Fruit fly (Drosophila melanogaster) whole organism, embryonic: ENCODE data around the gene CG13048.

ENCODE experiments used
- CG1832 ChIP-seq: fragments of 200-800 bp; sonication (Bioruptor generic); optimal IDR thresholded peaks from 2 replicates; lab custom pipeline; 2017; ENCODE audit warnings: missing biosample characterization, mild to moderate bottlenecking, missing genetic modification characterization, inconsistent platforms
- CG33213 ChIP-seq: fragments of 200-800 bp; sonication (Bioruptor generic); optimal IDR thresholded peaks from 3 replicates; lab custom pipeline; 2016; ENCODE audit warnings: missing biosample characterization, missing genetic modification characterization
- CG4360 ChIP-seq: fragments of 200-800 bp; sonication (Bioruptor generic); IDR thresholded peaks from 2 replicates; pipeline ENCODE4 v1.3.6; 2022; ENCODE audit warnings: missing biosample characterization, missing genetic modification characterization
- CG8924 ChIP-seq: fragments of 200-800 bp; optimal IDR thresholded peaks from 3 replicates; lab custom pipeline; 2019; ENCODE audit warnings: missing biosample characterization, mild to moderate bottlenecking, missing genetic modification characterization, moderate library complexity
- Ptx1 ChIP-seq: fragments of 200-800 bp; sonication (Bioruptor generic); IDR thresholded peaks from 2 replicates; pipeline ENCODE4 v1.3.6; 2022; ENCODE audit warnings: missing biosample characterization, missing genetic modification characterization
- eve ChIP-seq, 2 experiments: fragments of >200 bp; optimal IDR thresholded peaks; 2 replicates each; lab custom pipeline; 2017; ENCODE audit warnings: missing biosample characterization in 2 of 2, missing genetic modification characterization in 2 of 2
- psq ChIP-seq: fragments of 200-800 bp; sonication (Bioruptor generic); optimal IDR thresholded peaks from 2 replicates; lab custom pipeline; 2017; ENCODE audit warnings: missing biosample characterization, missing genetic modification characterization
- row ChIP-seq: fragments of 200-800 bp; sonication (Bioruptor generic); IDR thresholded peaks from 3 replicates; pipeline ENCODE4 v1.3.6; 2022; ENCODE audit warnings: missing biosample characterization, missing genetic modification characterization

DNA sequence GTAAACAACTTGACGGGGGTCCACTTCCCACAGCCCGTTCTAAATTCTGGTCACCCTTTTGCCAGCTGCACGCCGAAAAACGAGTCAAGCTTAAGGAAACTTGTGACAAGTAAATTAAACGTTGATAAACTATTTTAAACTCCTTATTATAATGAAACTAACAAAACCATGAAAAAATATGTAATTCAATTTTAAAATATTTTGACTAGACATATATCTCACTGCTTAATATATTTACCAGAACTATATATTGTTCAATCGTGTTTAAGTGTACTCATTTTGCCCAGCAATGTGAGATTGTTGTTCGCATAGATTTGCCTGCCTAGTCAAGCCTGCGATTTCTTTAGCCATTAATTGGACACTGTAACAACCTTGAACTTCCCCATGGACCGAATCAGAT, 24.2 kb downstream of the CG13048 start, which contains the start of gene CG13053:
- TF ChIP-seq psq (GFP tag; lab: Kevin White, UChicago) (no peak), CG1832 (no peak), CG8924 (no peak), CG33213 (GFP tag; lab: Kevin White, UChicago) (no peak), Ptx1 (GFP tag; lab: Robert Waterston, UW) (no peak), row (no peak), CG4360 (GFP tag; lab: Robert Waterston, UW) (no peak), eve (GFP tag; optimal IDR thresholded peaks at IDR 0.05; lab: Kevin White, UChicago) (no peak)
